Worm (Caenorhabditis elegans) whole organism, mixed stage, embryonic: Measurements from ENCODE around the gene idpp-14.
A peak's percentile ranks its signal among the peaks of the same experiment; 100 is the strongest.

ENCODE experiments used
- elt-3 ChIP-seq: fragments of 150-350 bp; optimal IDR thresholded peaks from 2 replicates; lab custom pipeline; 2014; ENCODE audit warnings: missing biosample characterization, missing genetic modification characterization
- flh-1 ChIP-seq: fragments of 200-800 bp; sonication (Bioruptor generic); optimal IDR thresholded peaks from 2 replicates; lab custom pipeline; 2018; ENCODE audit warnings: mild to moderate bottlenecking, missing genetic modification characterization, moderate library complexity, missing compliant biosample characterization
- hlh-1 ChIP-seq: fragments of 150-350 bp; optimal IDR thresholded peaks from 2 replicates; lab custom pipeline; 2014; ENCODE audit warnings: missing biosample characterization, missing genetic modification reagents, missing genetic modification characterization
- lin-13 ChIP-seq: fragments of 150-350 bp; optimal IDR thresholded peaks from 2 replicates; lab custom pipeline; 2014; ENCODE audit warnings: missing biosample characterization, missing genetic modification characterization
- lsy-2 ChIP-seq: fragments of 150-350 bp; optimal IDR thresholded peaks from 2 replicates; lab custom pipeline; 2014; ENCODE audit warnings: missing biosample characterization, missing genetic modification characterization
- mep-1 ChIP-seq: fragments of 150-350 bp; optimal IDR thresholded peaks from 2 replicates; lab custom pipeline; 2017; ENCODE audit warnings: missing biosample characterization, missing genetic modification reagents, missing genetic modification characterization, inconsistent platforms
- nhr-12 ChIP-seq: fragments of 150-350 bp; optimal IDR thresholded peaks from 2 replicates; lab custom pipeline; 2014; ENCODE audit warnings: missing biosample characterization, missing genetic modification characterization
- pha-4 ChIP-seq: fragments of 150-350 bp; optimal IDR thresholded peaks from 2 replicates; lab custom pipeline; 2018; ENCODE audit warnings: missing biosample characterization, missing genetic modification reagents, missing genetic modification characterization
- sptf-1 ChIP-seq: sonication (generic microtip); optimal IDR thresholded peaks from 2 replicates; lab custom pipeline; 2017; ENCODE audit warnings: mild to moderate bottlenecking, missing genetic modification characterization, moderate library complexity, missing compliant biosample characterization
- unc-62 ChIP-seq: fragments of 150-350 bp; optimal IDR thresholded peaks from 2 replicates; lab custom pipeline; 2014; ENCODE audit warnings: missing biosample characterization, missing genetic modification reagents, missing genetic modification characterization

ce11 chrX:16044325-16044724, 37.8 kb upstream of the idpp-14 start:
- TF ChIP-seq nhr-12 (tag; lab: Kevin White, UChicago): no peak
- TF ChIP-seq lsy-2: no peak
- TF ChIP-seq flh-1 (GFP tag; lab: Kevin White, UChicago): no peak
- no peak for TF ChIP-seq unc-62
- TF ChIP-seq pha-4 (tag; lab: Kevin White, UChicago): no peak
- TF ChIP-seq mep-1: no peak
- no peak for TF ChIP-seq lin-13 (tag; lab: Kevin White, UChicago)
- TF ChIP-seq elt-3 (tag; lab: Kevin White, UChicago): no peak
- peak; percentile 72 for TF ChIP-seq hlh-1
- no peak for TF ChIP-seq sptf-1 (tag; lab: Kevin White, UChicago)
